Worm (Caenorhabditis elegans): Measurements from ENCODE around the gene T02B11.4.

The T02B11.4 gene

DNA sequence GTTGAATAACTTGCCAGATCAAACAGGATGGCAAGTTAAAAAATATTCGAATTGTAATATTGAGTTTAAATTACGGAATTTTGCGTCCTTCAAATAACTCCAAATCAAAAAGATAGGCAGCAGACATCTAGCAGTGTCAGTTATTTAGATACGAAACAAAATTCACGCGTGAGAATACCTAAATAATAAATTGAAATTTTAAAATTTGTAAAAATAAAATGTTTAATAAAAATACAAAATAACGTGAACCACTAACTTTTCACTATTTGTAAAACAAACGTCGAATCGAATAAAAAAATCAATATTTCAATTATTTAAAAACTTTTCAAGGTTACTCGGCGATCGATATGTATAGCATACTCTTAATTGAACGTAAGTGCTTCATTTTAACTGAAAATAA is 5.0 kb upstream of the T02B11.4 start, which contains the start of gene T02B11.9:
Gene T02B11.9 (plus strand): TSS at position 301 of the 400 bp plus-strand sequence.
- no peak for TF ChIP-seq lsy-2 (tag; optimal IDR thresholded peaks at IDR 0.05)
- no peak for TF ChIP-seq drap-1 (GFP tag; optimal IDR thresholded peaks at IDR 0.05)
- TF ChIP-seq nhr-237 (tag; optimal IDR thresholded peaks at IDR 0.05) = no peak
- no peak for TF ChIP-seq ceh-43 (GFP tag; optimal IDR thresholded peaks at IDR 0.05)
- no peak for TF ChIP-seq lin-13 (tag; optimal IDR thresholded peaks at IDR 0.05)
- no peak for TF ChIP-seq sem-2 (GFP tag; optimal IDR thresholded peaks at IDR 0.05)

DNA sequence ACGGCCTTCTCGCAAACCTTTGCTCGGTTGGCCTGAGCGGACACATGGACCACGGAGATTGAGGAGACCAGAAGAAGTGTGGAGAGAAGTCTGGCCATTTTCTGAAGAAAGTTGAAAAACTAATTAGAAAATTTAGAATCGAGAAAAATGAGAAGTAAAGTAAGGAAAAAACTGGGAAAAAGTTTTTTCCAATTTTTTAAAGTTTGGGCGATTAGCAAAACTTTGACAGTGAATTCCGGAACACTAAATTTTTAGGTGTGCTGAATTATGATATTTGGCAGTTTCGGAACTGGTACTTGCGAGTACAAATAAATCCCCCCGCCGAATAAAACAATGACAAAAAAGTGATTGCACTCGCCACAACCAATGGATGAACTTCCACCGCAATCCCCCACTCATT is 4.2 kb downstream of the T02B11.4 start, which contains the start of gene T02B11.3:
Gene T02B11.3 (minus strand): TSS at position 101 of the 400 bp plus-strand sequence.
- TF ChIP-seq drap-1 (GFP tag; optimal IDR thresholded peaks at IDR 0.05) = no peak

DNA sequence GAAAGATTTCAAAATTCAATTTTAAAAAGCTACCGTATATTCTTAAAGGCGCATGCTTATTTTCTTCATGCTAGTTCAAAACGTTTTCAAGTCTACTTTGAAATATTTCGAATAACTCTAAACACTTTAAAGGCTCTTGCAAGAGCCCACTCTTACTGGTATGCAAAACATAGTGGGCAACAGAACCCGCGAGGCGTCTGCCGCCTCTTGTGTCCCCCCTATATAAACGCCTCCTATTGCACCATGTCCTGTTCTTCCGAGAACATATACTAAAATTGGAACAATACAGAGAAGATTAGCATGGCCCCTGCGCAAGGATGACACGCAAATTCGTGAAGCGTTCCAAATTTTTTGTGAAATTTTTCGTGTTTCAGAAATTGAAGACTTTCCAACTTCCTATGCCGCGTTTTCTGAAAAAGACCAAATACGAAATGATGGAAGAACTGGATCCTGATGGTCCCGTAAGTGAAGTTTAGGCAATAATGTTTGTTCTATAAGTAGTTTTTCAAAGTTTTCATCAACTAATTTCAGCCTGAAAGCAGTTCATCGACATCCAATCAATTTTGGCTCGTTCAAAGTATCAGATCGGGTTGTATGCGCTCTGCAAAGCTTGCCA is 12.0 kb downstream of the T02B11.4 start:
- TF ChIP-seq snpc-4 (tag; optimal IDR thresholded peaks at IDR 0.05) (no peak), sem-2 (GFP tag; optimal IDR thresholded peaks at IDR 0.05) (no peak), bed-3 (GFP tag; optimal IDR thresholded peaks at IDR 0.05) (no peak), ceh-83 (GFP tag; optimal IDR thresholded peaks at IDR 0.05) (peak; percentile 48), lin-13 (tag; optimal IDR thresholded peaks at IDR 0.05) (no peak)

DNA sequence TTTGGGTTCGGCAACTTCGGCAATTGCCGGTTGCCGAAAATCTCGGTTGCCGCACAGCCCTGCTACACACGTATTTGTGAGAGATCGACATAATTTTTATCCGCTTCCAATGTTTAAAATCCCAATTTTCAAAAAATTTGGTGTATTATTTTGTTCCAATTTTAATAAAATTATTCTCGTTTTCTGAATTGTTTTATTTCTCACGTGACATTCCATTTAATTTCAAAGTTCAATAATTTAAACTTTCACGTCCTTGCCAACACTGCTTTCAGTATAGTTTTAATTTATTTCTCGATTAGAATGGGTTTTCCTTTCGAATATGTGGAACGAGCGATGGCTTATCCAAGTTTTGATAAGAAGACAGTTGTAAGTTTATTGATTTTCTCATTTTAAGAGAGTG is 14.4 kb downstream of the T02B11.4 start, which contains the start of gene K09C6.2:
Gene K09C6.2 (plus strand): TSS at position 301 of the 400 bp plus-strand sequence.
- TF ChIP-seq sptf-1 (tag; optimal IDR thresholded peaks at IDR 0.05) = no peak
- no peak for TF ChIP-seq unc-120 (tag; optimal IDR thresholded peaks at IDR 0.05; ENCODE audit: poor library complexity, severe bottlenecking)
- TF ChIP-seq unc-39 (tag; optimal IDR thresholded peaks at IDR 0.05) = no peak
- no peak for TF ChIP-seq elt-3 (tag; optimal IDR thresholded peaks at IDR 0.05)
- no peak for TF ChIP-seq ces-1 (GFP tag; optimal IDR thresholded peaks at IDR 0.05)
- no peak for TF ChIP-seq zip-8 (tag; optimal IDR thresholded peaks at IDR 0.05)
- TF ChIP-seq nhr-2 (tag; optimal IDR thresholded peaks at IDR 0.05) = no peak
- no peak for TF ChIP-seq lsy-2 (tag; optimal IDR thresholded peaks at IDR 0.05)
- TF ChIP-seq elt-1 (tag; optimal IDR thresholded peaks at IDR 0.05; ENCODE audit: borderline replicate concordance, insufficient read depth) = no peak
- TF ChIP-seq ceh-43 (GFP tag; optimal IDR thresholded peaks at IDR 0.05) = no peak
- no peak for TF ChIP-seq drap-1 (GFP tag; optimal IDR thresholded peaks at IDR 0.05)

DNA sequence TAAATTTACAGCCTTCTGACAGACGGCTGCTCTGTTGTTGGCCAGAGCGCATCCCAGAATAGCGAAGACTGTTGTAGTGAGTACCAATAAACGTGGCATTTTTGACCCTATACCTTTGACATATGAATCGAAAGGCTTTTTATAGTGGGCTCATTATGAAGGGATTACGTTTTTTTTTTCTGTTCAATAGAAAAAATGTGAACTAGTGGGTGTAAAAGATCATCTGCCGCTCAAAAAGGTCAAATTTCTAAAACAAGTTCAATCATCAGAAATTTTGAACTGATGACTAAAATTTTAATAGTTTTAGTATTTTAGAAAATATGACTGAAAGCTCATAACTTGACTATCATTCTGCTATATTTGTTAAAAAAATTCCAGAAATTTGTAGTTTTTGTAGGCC is 16.0 kb downstream of the T02B11.4 start, which contains the start of gene K09C6.9:
Gene K09C6.9 (minus strand): TSS at position 101 of the 400 bp plus-strand sequence.
- no peak for TF ChIP-seq nhr-2 (tag; optimal IDR thresholded peaks at IDR 0.05)
- TF ChIP-seq flh-1 (GFP tag; optimal IDR thresholded peaks at IDR 0.05) = no peak
- TF ChIP-seq M03D4.4 (tag; optimal IDR thresholded peaks at IDR 0.05) = no peak

DNA sequence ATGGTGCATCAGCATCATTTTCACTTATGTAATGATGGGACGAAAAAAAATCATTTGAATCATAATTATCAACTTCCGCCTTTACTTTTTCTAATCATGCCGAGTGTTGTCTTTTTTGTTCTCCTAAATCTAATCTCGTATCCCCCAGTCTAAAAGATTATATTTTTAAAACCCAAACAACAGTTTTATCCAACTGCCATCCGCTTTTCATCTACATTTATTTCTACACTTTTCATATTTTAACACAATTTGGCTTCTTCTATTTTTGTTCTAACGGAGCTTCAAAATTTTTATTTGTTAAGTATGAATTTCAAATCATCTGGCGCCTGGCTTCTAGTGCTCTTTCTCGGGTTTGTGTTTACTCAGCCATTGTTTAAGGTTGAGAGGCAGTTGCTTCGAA is 18.7 kb downstream of the T02B11.4 start, which contains the start of gene K09C6.3:
Gene K09C6.3 (plus strand): TSS at position 301 of the 400 bp plus-strand sequence.
- TF ChIP-seq bed-3 (GFP tag; optimal IDR thresholded peaks at IDR 0.05) (no peak), blmp-1 (tag; optimal IDR thresholded peaks at IDR 0.05) (no peak), unc-120 (tag; optimal IDR thresholded peaks at IDR 0.05; ENCODE audit: poor library complexity, severe bottlenecking) (no peak), ztf-11 (tag; optimal IDR thresholded peaks at IDR 0.05) (no peak), tbx-8 (GFP tag; optimal IDR thresholded peaks at IDR 0.05) (no peak), pha-4 (tag; optimal IDR thresholded peaks at IDR 0.05) (no peak), nhr-76 (tag; optimal IDR thresholded peaks at IDR 0.05) (no peak), nhr-12 (tag; optimal IDR thresholded peaks at IDR 0.05) (no peak), sptf-1 (tag; optimal IDR thresholded peaks at IDR 0.05) (no peak), unc-62 (GFP tag; optimal IDR thresholded peaks at IDR 0.05) (no peak), flh-1 (GFP tag; optimal IDR thresholded peaks at IDR 0.05) (no peak), hlh-1 (tag; optimal IDR thresholded peaks at IDR 0.05) (no peak), drap-1 (GFP tag; optimal IDR thresholded peaks at IDR 0.05) (no peak), cnd-1 (tag; optimal IDR thresholded peaks at IDR 0.05) (no peak), ceh-43 (GFP tag; optimal IDR thresholded peaks at IDR 0.05) (no peak), mab-5 (tag; optimal IDR thresholded peaks at IDR 0.05) (no peak), snpc-4 (tag; optimal IDR thresholded peaks at IDR 0.05) (no peak), elt-1 (tag; optimal IDR thresholded peaks at IDR 0.05; ENCODE audit: borderline replicate concordance, insufficient read depth) (no peak)
